Worm (Caenorhabditis elegans): ENCODE measurements around the gene F19B10.4.

Gene F19B10.4

DNA sequence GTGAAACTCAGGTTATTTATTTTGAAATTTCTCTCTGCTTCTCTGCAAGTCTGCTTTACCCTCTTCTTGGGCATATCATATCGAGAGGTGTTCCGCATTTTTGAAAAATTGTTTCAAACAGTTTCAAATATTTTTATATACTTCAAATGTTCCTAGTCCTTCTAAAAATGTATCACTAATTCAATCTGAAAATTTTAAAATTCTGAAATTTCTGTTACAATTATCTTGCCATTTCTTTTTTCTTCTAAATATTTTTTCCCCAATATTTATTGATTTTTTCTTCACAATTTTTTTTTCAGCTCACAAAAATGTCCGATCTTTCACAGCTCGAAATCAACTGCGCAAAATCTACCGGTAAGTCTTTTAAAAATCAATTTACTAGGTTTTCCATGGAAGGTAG is at the start of gene F19B10.4:
Gene F19B10.4, plus strand, starts transcription at position 301 of the 400 bp plus-strand sequence.
- TF ChIP-seq pqm-1 (tag; optimal IDR thresholded peaks at IDR 0.05) (no peak), tag-97 (GFP tag; IDR thresholded peaks at IDR 0.05) (no peak), unc-130 (GFP tag; optimal IDR thresholded peaks at IDR 0.05) (no peak), dpl-1 (GFP tag; optimal IDR thresholded peaks at IDR 0.05) (no peak), zip-2 (tag; optimal IDR thresholded peaks at IDR 0.05) (no peak), hif-1 (tag; optimal IDR thresholded peaks at IDR 0.05) (no peak)

DNA sequence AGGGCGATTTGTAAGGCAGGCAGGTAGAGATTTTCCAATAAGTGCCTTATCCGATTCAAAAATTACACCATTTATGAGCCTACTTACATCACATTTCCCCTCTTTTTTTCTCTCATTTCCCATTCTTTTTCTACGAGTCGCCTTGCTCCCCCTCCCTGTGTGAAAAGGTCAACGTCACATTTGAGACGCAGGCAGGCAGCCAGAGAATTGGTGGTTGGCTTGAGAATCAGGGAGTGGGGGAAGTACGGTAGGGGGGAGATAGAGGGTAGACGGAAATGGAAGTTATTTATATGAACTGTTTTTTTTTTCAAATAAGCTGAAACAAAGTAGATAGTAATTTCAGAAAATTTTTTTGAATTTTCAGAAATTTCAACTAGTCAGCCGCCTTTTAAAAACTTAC is 43.3 kb upstream of the F19B10.4 start:
- peak in 1 of 2 experiments; percentile 5 for TF ChIP-seq unc-62 (GFP tag; optimal IDR thresholded peaks at IDR 0.05 in 1 of 2)
- no peak for TF ChIP-seq unc-62 (tag; optimal IDR thresholded peaks at IDR 0.05)
- peak; percentile 86 for TF ChIP-seq duxl-1 (tag; optimal IDR thresholded peaks at IDR 0.05; ENCODE audit: poor library complexity)
- no peak for TF ChIP-seq dpl-1 (GFP tag; optimal IDR thresholded peaks at IDR 0.05)
- peak; percentile 1 for TF ChIP-seq mes-2 (tag; optimal IDR thresholded peaks at IDR 0.05; ENCODE audit: poor library complexity, severe bottlenecking)
- TF ChIP-seq dve-1 (tag; optimal IDR thresholded peaks at IDR 0.05; ENCODE audit: insufficient read depth): no peak

DNA sequence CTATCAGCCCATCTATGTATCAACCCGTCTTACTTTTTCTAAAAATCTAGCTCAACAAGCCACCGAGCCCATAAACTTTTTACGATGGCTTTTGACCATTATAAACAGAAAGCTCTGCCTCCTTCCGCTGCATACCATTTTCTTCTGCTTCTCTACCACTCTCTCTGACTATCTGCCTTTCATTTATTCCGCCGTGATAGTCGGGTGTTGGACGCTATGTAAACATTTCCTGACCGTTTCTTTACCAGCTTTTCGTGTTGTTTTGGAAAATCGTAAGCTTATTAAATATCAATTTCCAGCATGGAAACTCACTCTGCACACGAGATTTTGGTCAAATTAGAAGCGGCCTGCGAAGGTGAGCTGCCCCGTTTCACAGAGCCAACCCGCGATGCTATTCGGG is 42.4 kb upstream of the F19B10.4 start, which contains the start of gene F40E12.1:
Gene F40E12.1, plus strand, starts transcription at position 301 of the 400 bp plus-strand sequence.
- TF ChIP-seq lin-1 (GFP tag; IDR thresholded peaks at IDR 0.05): no peak
- no peak for TF ChIP-seq nhr-237 (tag; optimal IDR thresholded peaks at IDR 0.05)
- TF ChIP-seq pha-4 (GFP tag; IDR thresholded peaks at IDR 0.05): no peak
- TF ChIP-seq pha-4 (tag; optimal IDR thresholded peaks at IDR 0.05): no peak
- TF ChIP-seq fkh-10 (GFP tag; optimal IDR thresholded peaks at IDR 0.05): no peak
- no peak for TF ChIP-seq ceh-62 (tag; optimal IDR thresholded peaks at IDR 0.05)
- TF ChIP-seq nhr-48 (tag; optimal IDR thresholded peaks at IDR 0.05): no peak
- TF ChIP-seq sdz-12 (GFP tag; optimal IDR thresholded peaks at IDR 0.05): no peak
- no peak for TF ChIP-seq ceh-82 (tag; optimal IDR thresholded peaks at IDR 0.05)

DNA sequence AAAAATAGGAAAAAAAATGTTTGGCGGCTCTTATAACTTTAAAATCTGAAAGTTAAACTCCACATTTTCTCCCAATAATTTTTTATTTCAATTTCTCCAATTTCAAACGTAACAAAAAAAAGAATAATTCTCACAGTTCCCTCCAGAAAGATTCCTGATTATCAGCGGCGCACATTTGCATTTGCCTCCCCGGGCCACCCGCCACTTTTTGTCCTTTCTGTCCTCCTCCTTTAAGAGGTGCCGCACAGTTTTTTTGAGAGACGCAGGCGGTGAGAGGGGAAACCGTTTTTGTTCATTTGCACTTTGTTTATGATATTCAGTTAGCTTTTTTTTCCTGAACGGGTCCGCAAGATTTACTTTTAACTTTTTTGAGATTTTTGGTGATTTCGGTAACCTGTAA is 39.0 kb upstream of the F19B10.4 start:
- TF ChIP-seq aha-1 (tag) (peak; percentile 48), tra-1 (GFP tag; IDR thresholded peaks at IDR 0.05) (no peak)

DNA sequence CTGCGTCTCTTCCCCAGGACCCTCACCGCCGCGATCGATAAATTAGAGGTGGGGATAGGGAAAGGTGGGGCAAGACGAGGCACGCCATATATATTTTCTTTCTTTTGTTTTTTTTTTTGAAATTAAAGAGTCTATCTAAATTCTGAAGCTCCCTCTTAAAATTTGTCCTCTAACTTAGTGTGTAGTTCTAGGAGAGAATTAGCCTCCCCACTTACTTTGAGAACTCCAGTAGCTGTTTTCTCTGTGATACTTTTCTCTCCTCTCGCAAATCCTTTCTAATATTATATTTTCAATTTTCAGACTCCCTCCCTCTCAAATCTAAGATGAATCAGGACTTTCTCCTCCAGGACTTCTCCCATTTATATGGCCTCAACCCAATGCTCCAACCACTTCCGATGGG is 37.9 kb upstream of the F19B10.4 start, which contains the start of gene M151.7:
Gene M151.7, plus strand, starts transcription at position 301 of the 400 bp plus-strand sequence.
- TF ChIP-seq T26A8.4 (GFP tag; IDR thresholded peaks at IDR 0.05): no peak
- TF ChIP-seq unc-39 (tag; optimal IDR thresholded peaks at IDR 0.05): no peak
- no peak for TF ChIP-seq gei-8 (GFP tag; optimal IDR thresholded peaks at IDR 0.05)
- TF ChIP-seq mdt-29 (GFP tag; IDR thresholded peaks at IDR 0.05): no peak
- TF ChIP-seq dmd-6 (GFP tag; IDR thresholded peaks at IDR 0.05): no peak
- TF ChIP-seq unc-62 (GFP tag; optimal IDR thresholded peaks at IDR 0.05 in 1 of 2): no peak
- TF ChIP-seq unc-62 (tag; optimal IDR thresholded peaks at IDR 0.05): no peak
- TF ChIP-seq zfp-3 (GFP tag; conservative IDR thresholded peaks at IDR 0.05): no peak
- TF ChIP-seq hif-1 (tag; optimal IDR thresholded peaks at IDR 0.05): no peak

DNA sequence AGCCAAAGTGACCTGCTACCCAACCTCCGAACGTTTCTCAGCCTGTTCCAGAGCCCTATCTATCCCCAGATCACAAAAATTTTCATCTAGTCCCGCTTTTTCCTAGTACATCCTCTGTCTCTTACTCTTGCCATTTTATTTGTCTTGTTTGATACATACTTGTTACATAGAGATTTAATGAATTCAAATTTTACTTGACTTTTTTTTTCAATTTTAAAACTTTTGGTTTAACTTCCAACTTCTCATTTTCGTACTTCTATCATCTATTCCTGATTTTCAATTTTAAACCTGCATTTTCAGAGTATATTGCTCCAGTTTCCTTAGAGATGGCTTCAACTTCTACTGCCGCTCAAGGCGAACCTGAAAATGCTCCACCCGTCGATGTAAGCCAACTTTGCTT is 33.0 kb upstream of the F19B10.4 start, which contains the start of gene M151.3:
Gene M151.3, plus strand, starts transcription at position 301 of the 400 bp plus-strand sequence.
- peak in 1 of 2 experiments; percentile 3 for TF ChIP-seq unc-62 (GFP tag; optimal IDR thresholded peaks at IDR 0.05 in 1 of 2)
- no peak for TF ChIP-seq unc-62 (tag; optimal IDR thresholded peaks at IDR 0.05)
- no peak for TF ChIP-seq arid-1 (GFP tag; conservative IDR thresholded peaks at IDR 0.05)

DNA sequence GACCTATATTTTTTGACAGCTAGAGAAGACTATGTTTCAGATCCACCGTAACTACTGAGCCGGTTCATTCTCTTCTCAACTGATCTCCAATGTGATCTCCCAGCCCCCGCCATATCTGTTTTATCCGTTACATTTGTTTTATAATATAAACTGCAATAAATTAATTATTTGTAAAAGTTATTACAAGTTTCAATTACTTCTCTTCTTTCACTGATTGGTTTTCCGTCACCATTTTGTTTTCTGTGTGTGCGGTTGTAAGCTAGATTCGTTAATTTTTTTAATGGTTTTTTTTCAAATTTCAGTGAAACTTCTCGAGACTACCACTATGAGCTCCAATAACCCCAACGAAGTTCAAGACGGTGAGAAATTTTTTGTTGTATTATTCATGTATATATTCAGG is 29.1 kb upstream of the F19B10.4 start, which contains the start of gene M151.2:
Gene M151.2, plus strand, starts transcription at position 301 of the 400 bp plus-strand sequence.
- TF ChIP-seq arid-1 (GFP tag; conservative IDR thresholded peaks at IDR 0.05): no peak
- no peak for TF ChIP-seq ceh-32 (tag; optimal IDR thresholded peaks at IDR 0.05; ENCODE audit: poor library complexity)
- TF ChIP-seq nhr-25 (tag; optimal IDR thresholded peaks at IDR 0.05; ENCODE audit: borderline replicate concordance, insufficient read depth): no peak
- TF ChIP-seq mdt-29 (GFP tag; IDR thresholded peaks at IDR 0.05): no peak
- no peak for TF ChIP-seq nhr-28 (tag; optimal IDR thresholded peaks at IDR 0.05)
- TF ChIP-seq lin-15B (tag; optimal IDR thresholded peaks at IDR 0.05): no peak
- TF ChIP-seq F10B5.3 (tag; optimal IDR thresholded peaks at IDR 0.05): no peak
- TF ChIP-seq dpl-1 (GFP tag; optimal IDR thresholded peaks at IDR 0.05): no peak
- TF ChIP-seq zip-11 (GFP tag; IDR thresholded peaks at IDR 0.05): no peak
- no peak for TF ChIP-seq ama-1 (optimal IDR thresholded peaks at IDR 0.05)
- no peak for TF ChIP-seq egl-43 (GFP tag; IDR thresholded peaks at IDR 0.05)
- no peak for TF ChIP-seq nhr-6 (tag; optimal IDR thresholded peaks at IDR 0.05)
- TF ChIP-seq lin-13 (GFP tag; optimal IDR thresholded peaks at IDR 0.05): no peak
- no peak for TF ChIP-seq aha-1 (tag)
- no peak for TF ChIP-seq lsy-2 (tag; optimal IDR thresholded peaks at IDR 0.05)
- TF ChIP-seq dmd-8 (GFP tag; IDR thresholded peaks at IDR 0.05): no peak
